Worm (Caenorhabditis elegans): ENCODE results near the gene pvf-1.
A peak's percentile ranks its signal among the peaks of the same experiment; 100 is the strongest.

The pvf-1 gene

DNA sequence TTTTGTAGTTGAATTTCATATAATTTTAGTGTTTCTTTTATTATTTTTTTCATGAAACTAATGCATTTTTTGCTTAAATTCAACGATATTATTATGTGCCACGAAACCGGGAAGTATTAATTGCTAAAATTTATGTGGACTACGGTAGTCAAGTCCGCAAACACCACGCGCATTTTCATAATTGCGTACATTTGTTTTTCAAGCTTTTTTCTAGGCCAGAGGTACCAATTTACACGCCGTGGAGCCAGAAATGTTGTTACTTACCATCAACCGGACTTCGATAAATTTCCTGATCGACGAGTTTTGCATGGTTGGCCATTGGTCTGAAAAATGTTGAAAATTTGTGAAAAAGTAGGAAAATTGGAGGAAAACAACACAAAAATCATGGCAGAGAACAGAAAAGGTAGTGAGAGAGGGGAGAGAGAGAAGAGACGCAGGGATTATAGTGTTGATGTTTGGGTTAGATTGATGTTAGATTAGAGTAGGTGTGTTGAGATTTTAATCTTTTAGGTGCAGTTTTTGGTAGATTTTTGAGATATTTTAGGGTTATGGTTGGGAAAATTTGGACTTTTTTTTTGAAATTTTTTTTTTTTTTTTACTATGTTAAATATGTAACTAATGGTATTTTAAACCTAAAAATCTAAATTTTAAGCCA, 6.0 kb downstream of the pvf-1 start, which contains the start of gene clp-4:
Gene clp-4 (minus strand): TSS at position 323 of the 655 bp plus-strand sequence.
- TF ChIP-seq dao-5 (tag; optimal IDR thresholded peaks at IDR 0.05) (no peak), W03F9.2 (tag; optimal IDR thresholded peaks at IDR 0.05) (no peak), him-1 (tag; optimal IDR thresholded peaks at IDR 0.05) (no peak)

- TF ChIP-seq dao-5 (tag; optimal IDR thresholded peaks at IDR 0.05), result no peak
- no peak for TF ChIP-seq W03F9.2 (tag; optimal IDR thresholded peaks at IDR 0.05)
These were observed 9.8 kb downstream of the pvf-1 start for ce11 chrIII:1814285-1814684.

ce11 chrIII:1806183-1806798, 17.8 kb downstream of the pvf-1 start:
- TF ChIP-seq dao-5 (tag; optimal IDR thresholded peaks at IDR 0.05) (no peak), him-1 (tag; optimal IDR thresholded peaks at IDR 0.05) (no peak), W03F9.2 (tag; optimal IDR thresholded peaks at IDR 0.05) (no peak)

DNA sequence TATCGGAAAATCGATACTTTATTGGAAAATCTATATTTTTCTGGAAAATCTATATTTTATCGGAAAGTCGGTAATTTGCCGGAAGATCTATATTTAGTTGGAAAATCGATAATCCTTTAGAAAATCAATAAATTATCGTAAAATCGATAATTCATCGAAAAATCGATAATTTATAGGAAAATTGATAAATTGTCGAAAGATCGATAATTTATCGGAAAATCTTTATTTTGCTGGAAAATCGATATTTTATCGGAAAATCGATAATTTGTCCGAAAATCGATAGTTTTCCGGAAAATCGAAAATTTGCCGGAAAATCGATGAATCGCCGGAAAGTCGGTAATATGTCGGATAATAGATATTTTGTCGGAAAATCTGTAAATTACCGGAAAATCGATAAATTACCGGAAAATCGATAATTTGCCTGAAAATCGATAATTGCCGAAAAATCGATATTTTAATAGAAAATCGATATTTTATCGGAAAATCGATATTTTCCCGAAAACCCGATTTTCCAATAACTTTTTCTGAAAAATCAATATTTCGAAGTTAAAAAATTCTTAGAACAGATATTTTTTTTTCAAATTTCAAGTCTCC, 18.6 kb downstream of the pvf-1 start:
- TF ChIP-seq him-1 (tag; optimal IDR thresholded peaks at IDR 0.05), result no peak
- TF ChIP-seq dao-5 (tag; optimal IDR thresholded peaks at IDR 0.05), result no peak
- TF ChIP-seq W03F9.2 (tag; optimal IDR thresholded peaks at IDR 0.05), result no peak

ce11 chrIII:1804477-1804876, 19.6 kb downstream of the pvf-1 start:
- TF ChIP-seq him-1 (tag; optimal IDR thresholded peaks at IDR 0.05) (no peak), W03F9.2 (tag; optimal IDR thresholded peaks at IDR 0.05) (no peak), dao-5 (tag; optimal IDR thresholded peaks at IDR 0.05) (no peak)

DNA sequence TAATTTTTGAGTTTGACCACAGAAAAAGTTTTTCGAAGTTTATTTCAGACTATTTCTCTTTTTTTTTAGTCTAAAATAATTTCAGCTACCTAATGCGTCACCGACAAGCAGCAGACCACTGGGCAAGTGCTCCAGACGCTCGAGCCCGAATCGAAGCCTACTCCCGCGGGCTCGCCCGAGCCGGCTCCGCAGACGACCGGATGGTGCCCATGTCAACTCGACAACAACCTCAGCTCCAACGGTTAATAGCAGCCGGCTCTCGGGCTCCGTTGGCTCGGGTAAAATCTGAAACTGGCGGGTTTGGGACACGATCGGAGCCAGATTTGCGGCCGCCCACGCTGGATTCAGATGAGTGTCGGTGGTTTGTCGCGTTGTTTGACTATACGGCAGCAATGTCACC, 21.1 kb downstream of the pvf-1 start:
- TF ChIP-seq him-1 (tag; optimal IDR thresholded peaks at IDR 0.05) (no peak), W03F9.2 (tag; optimal IDR thresholded peaks at IDR 0.05) (no peak), dao-5 (tag; optimal IDR thresholded peaks at IDR 0.05) (no peak)

DNA sequence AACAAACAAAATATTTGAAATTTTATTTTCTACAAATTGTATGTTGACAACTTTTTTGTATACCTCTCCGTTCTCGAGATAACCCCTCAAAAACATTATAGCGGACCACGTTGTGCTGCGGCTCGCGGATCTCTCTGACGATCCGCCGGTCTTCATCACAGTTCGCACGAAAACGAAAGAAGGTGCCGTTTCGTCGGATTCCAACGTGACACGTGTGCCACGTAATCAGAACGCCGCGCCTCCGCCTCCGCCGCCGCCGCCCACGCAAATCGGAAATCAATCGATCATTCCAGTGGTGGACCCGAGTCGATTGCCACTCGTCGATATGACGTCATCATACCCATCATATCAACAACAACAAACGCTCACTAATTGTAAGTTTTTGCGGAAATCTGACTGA, 24.7 kb downstream of the pvf-1 start:
- TF ChIP-seq dao-5 (tag; optimal IDR thresholded peaks at IDR 0.05) (no peak), him-1 (tag; optimal IDR thresholded peaks at IDR 0.05) (no peak), W03F9.2 (tag; optimal IDR thresholded peaks at IDR 0.05) (no peak)

DNA sequence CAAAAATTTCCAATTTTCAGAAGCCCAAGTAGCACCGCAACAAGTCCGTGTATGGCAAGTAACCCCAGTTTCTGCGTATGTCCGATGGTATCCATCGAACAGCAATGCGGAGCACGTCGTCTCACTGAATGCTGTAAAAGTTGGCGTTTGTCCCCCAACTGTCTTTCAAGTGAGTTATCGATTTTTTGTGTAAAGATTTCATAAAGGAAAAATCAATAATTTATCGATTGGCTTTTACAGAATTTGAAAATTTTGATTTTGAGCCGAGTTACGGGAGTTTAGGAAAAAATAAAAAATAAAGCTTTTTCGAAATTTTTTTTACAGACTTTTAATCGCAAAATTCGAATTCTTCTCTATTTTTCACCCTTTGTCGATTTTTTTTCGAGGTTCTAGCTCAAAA, 30.0 kb downstream of the pvf-1 start:
- TF ChIP-seq W03F9.2 (tag; optimal IDR thresholded peaks at IDR 0.05), result no peak
- no peak for TF ChIP-seq him-1 (tag; optimal IDR thresholded peaks at IDR 0.05)
- TF ChIP-seq dao-5 (tag; optimal IDR thresholded peaks at IDR 0.05), result no peak

DNA sequence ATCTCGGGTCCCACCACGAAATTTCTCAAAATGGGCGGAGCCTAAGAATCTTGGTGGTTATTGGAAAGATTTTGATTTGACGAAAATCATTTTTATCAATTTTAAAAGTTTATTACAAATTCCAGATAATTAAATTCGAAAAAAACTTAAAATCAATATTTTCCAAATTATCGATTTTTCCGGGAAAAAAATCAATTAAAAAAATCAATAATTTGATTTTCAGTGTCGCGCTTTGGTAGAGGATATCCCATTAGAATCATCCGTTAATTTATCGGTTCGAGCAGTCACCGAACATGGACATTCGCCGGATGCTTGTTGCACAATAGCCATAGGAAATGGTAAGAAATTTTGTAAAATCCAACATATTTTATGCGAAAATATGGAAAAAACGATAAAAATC, 30.7 kb downstream of the pvf-1 start:
- TF ChIP-seq him-1 (tag; optimal IDR thresholded peaks at IDR 0.05) (no peak), W03F9.2 (tag; optimal IDR thresholded peaks at IDR 0.05) (no peak), dao-5 (tag; optimal IDR thresholded peaks at IDR 0.05) (no peak)

- TF ChIP-seq dao-5 (tag; optimal IDR thresholded peaks at IDR 0.05) (no peak), W03F9.2 (tag; optimal IDR thresholded peaks at IDR 0.05) (no peak), him-1 (tag; optimal IDR thresholded peaks at IDR 0.05) (peak; percentile 34)
These were observed 32.2 kb downstream of the pvf-1 start for ce11 chrIII:1791949-1792348.

DNA sequence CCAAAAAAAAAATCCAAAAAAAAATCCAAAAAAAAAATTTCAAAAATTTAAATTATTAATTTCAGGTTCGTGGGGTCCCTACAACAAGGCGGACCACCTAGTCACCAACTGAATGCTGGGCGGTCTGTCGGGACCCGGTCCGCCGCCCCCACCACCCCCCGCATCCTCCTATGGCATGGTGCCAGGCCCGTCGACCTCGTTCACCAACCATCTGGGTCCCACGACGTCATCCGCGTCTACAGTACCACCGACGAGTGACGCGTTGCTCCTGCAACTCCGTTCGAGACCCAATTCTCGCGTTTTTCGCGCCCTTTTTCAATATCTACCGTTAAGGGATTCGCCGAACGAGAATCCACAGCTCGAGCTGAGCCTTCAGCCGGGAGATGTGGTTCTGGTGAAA, 35.1 kb downstream of the pvf-1 start:
- no peak for TF ChIP-seq W03F9.2 (tag; optimal IDR thresholded peaks at IDR 0.05)
- no peak for TF ChIP-seq dao-5 (tag; optimal IDR thresholded peaks at IDR 0.05)
- TF ChIP-seq him-1 (tag; optimal IDR thresholded peaks at IDR 0.05), result no peak

- TF ChIP-seq W03F9.2 (tag; optimal IDR thresholded peaks at IDR 0.05), result no peak
- TF ChIP-seq dao-5 (tag; optimal IDR thresholded peaks at IDR 0.05), result no peak
- no peak for TF ChIP-seq him-1 (tag; optimal IDR thresholded peaks at IDR 0.05)
These were observed 36.1 kb downstream of the pvf-1 start, which contains the start of gene rimb-1 for ce11 chrIII:1788033-1788432. Gene rimb-1, plus strand, starts transcription at chrIII:1788333.

ce11 chrIII:1785776-1786175, 38.3 kb downstream of the pvf-1 start:
- TF ChIP-seq dao-5 (tag; optimal IDR thresholded peaks at IDR 0.05), result no peak
- TF ChIP-seq him-1 (tag; optimal IDR thresholded peaks at IDR 0.05), result peak; percentile 61
- TF ChIP-seq W03F9.2 (tag; optimal IDR thresholded peaks at IDR 0.05), result no peak

- no peak for TF ChIP-seq dao-5 (tag; optimal IDR thresholded peaks at IDR 0.05)
These were observed 46.1 kb downstream of the pvf-1 start, which contains the start of gene Y39A3CL.4 for ce11 chrIII:1777969-1778368. Gene Y39A3CL.4, minus strand, starts transcription at chrIII:1778069.
